Worm (Caenorhabditis elegans) whole organism, L2 larva: ENCODE results near the gene aptf-3.

ENCODE experiments used
- C34F6.9 ChIP-seq: fragments of 150-350 bp; optimal IDR thresholded peaks from 2 replicates; lab custom pipeline; 2014; ENCODE audit warnings: missing biosample characterization, missing genetic modification characterization
- F13H6.1 ChIP-seq: sonication (generic microtip); optimal IDR thresholded peaks from 2 replicates; lab custom pipeline; 2016; ENCODE audit warnings: missing genetic modification characterization, missing compliant biosample characterization
- R02D3.7 ChIP-seq: fragments of 150-350 bp; optimal IDR thresholded peaks from 2 replicates; lab custom pipeline; 2014; ENCODE audit warnings: missing biosample characterization, missing genetic modification characterization
- Y55F3AM.14 ChIP-seq: fragments of 200-800 bp; sonication (Bioruptor generic); optimal IDR thresholded peaks from 2 replicates; lab custom pipeline; 2018; ENCODE audit warnings: mild to moderate bottlenecking, missing genetic modification characterization, missing compliant biosample characterization
- ZK546.5 ChIP-seq: sonication (generic microtip); optimal IDR thresholded peaks from 2 replicates; lab custom pipeline; 2017; ENCODE audit warnings: missing biosample characterization, missing genetic modification characterization
- alr-1 ChIP-seq: fragments of 150-350 bp; optimal IDR thresholded peaks from 2 replicates; lab custom pipeline; 2014; ENCODE audit warnings: missing biosample characterization, missing genetic modification characterization
- aly-2 ChIP-seq: fragments of 150-350 bp; optimal IDR thresholded peaks from 2 replicates; lab custom pipeline; 2014; ENCODE audit warnings: missing biosample characterization, missing genetic modification characterization
- blmp-1 ChIP-seq: sonication (generic microtip); optimal IDR thresholded peaks from 2 replicates; lab custom pipeline; 2017; ENCODE audit warnings: missing genetic modification characterization, mild to moderate bottlenecking, missing compliant biosample characterization, antibody characterized with exemption, moderate library complexity; ENCODE audit not compliant: insufficient read depth
- ceh-82 ChIP-seq: fragments of 150-350 bp; optimal IDR thresholded peaks from 2 replicates; lab custom pipeline; 2014; ENCODE audit warnings: missing biosample characterization, missing genetic modification characterization
- crh-2 ChIP-seq: sonication (generic microtip); optimal IDR thresholded peaks from 2 replicates; lab custom pipeline; 2017; ENCODE audit warnings: missing biosample characterization, missing genetic modification characterization
- elt-1 ChIP-seq: fragments of 150-350 bp; optimal IDR thresholded peaks from 2 replicates; lab custom pipeline; 2014; ENCODE audit warnings: missing biosample characterization, missing genetic modification characterization
- elt-3 ChIP-seq: sonication (generic microtip); optimal IDR thresholded peaks from 2 replicates; lab custom pipeline; 2017; ENCODE audit warnings: missing biosample characterization, missing genetic modification characterization
- fos-1 ChIP-seq: fragments of 150-350 bp; optimal IDR thresholded peaks from 2 replicates; lab custom pipeline; 2014; ENCODE audit warnings: missing biosample characterization, missing genetic modification characterization
- gmeb-1 ChIP-seq: fragments of 150-350 bp; optimal IDR thresholded peaks from 2 replicates; lab custom pipeline; 2014; ENCODE audit warnings: missing biosample characterization, missing genetic modification characterization
- lin-11 ChIP-seq: fragments of 150-350 bp; sonication (generic microtip); optimal IDR thresholded peaks from 2 replicates; lab custom pipeline; 2014; ENCODE audit warnings: missing biosample characterization, missing genetic modification characterization, inconsistent platforms, mixed read lengths
- lin-13 ChIP-seq: fragments of 150-350 bp; optimal IDR thresholded peaks from 2 replicates; lab custom pipeline; 2014; ENCODE audit warnings: missing biosample characterization, missing genetic modification reagents, missing genetic modification characterization
- lin-39 ChIP-seq: fragments of 150-350 bp; optimal IDR thresholded peaks from 2 replicates; lab custom pipeline; 2014; ENCODE audit warnings: missing biosample characterization, missing genetic modification reagents, missing genetic modification characterization
- lsy-2 ChIP-seq, 2 experiments: fragments of 150-350 bp in 1 of 2; sonication (generic microtip) in 1 of 2; optimal IDR thresholded peaks; 2 replicates each; lab custom pipeline; 2014 to 2017; ENCODE audit warnings: missing biosample characterization in 2 of 2, missing genetic modification characterization in 2 of 2
- mab-5 ChIP-seq: fragments of 150-350 bp; optimal IDR thresholded peaks from 2 replicates; lab custom pipeline; 2014; ENCODE audit warnings: missing biosample characterization, missing genetic modification characterization
- mdl-1 ChIP-seq, 2 experiments: fragments of 150-350 bp in 1 of 2; sonication (generic microtip) in 1 of 2; optimal IDR thresholded peaks; 2 replicates each; lab custom pipeline; 2017; ENCODE audit warnings: missing biosample characterization in 2 of 2, missing genetic modification characterization in 2 of 2
- nhr-10 ChIP-seq: sonication (generic microtip); optimal IDR thresholded peaks from 2 replicates; lab custom pipeline; 2017; ENCODE audit warnings: missing biosample characterization, missing genetic modification characterization
- nhr-11 ChIP-seq: fragments of 150-350 bp; optimal IDR thresholded peaks from 2 replicates; lab custom pipeline; 2014; ENCODE audit warnings: missing biosample characterization, missing genetic modification characterization
- nhr-12 ChIP-seq: fragments of 150-350 bp; optimal IDR thresholded peaks from 2 replicates; lab custom pipeline; 2014; ENCODE audit warnings: missing biosample characterization, missing genetic modification characterization
- nhr-129 ChIP-seq: fragments of 150-350 bp; optimal IDR thresholded peaks from 2 replicates; lab custom pipeline; 2014; ENCODE audit warnings: missing biosample characterization, missing genetic modification characterization
- nhr-21 ChIP-seq: fragments of 150-350 bp; optimal IDR thresholded peaks from 2 replicates; lab custom pipeline; 2014; ENCODE audit warnings: missing biosample characterization, missing genetic modification characterization
- nhr-23 ChIP-seq: fragments of 150-350 bp; optimal IDR thresholded peaks from 2 replicates; lab custom pipeline; 2014; ENCODE audit warnings: missing biosample characterization, missing genetic modification reagents, missing genetic modification characterization
- nhr-237 ChIP-seq: fragments of 150-350 bp; optimal IDR thresholded peaks from 2 replicates; lab custom pipeline; 2014; ENCODE audit warnings: missing biosample characterization, missing genetic modification characterization
- nhr-6 ChIP-seq: fragments of 150-350 bp; optimal IDR thresholded peaks from 2 replicates; lab custom pipeline; 2014; ENCODE audit warnings: missing biosample characterization, missing genetic modification characterization
- nhr-77 ChIP-seq: fragments of 150-350 bp; optimal IDR thresholded peaks from 2 replicates; lab custom pipeline; 2014; ENCODE audit warnings: missing biosample characterization, missing genetic modification characterization
- peb-1 ChIP-seq: fragments of 150-350 bp; optimal IDR thresholded peaks from 2 replicates; lab custom pipeline; 2014; ENCODE audit warnings: missing biosample characterization, missing genetic modification characterization
- sma-3 ChIP-seq: sonication (generic microtip); optimal IDR thresholded peaks from 2 replicates; lab custom pipeline; 2016; ENCODE audit warnings: missing genetic modification reagents, missing genetic modification characterization, missing compliant biosample characterization
- sma-9 ChIP-seq, 2 experiments: fragments of 150-350 bp in 1 of 2; sonication (generic microtip) in 1 of 2; optimal IDR thresholded peaks; 2 replicates each; lab custom pipeline; 2014 to 2016; ENCODE audit warnings: missing genetic modification characterization in 2 of 2, mild to moderate bottlenecking in 1 of 2, missing biosample characterization in 1 of 2, missing compliant biosample characterization in 1 of 2, missing genetic modification reagents in 1 of 2, moderate library complexity in 1 of 2
- unc-55 ChIP-seq: fragments of 150-350 bp; sonication (generic microtip); optimal IDR thresholded peaks from 3 replicates; lab custom pipeline; 2014; ENCODE audit warnings: missing biosample characterization, missing genetic modification reagents, missing genetic modification characterization
- zag-1 ChIP-seq: fragments of 150-350 bp; optimal IDR thresholded peaks from 2 replicates; lab custom pipeline; 2014; ENCODE audit warnings: missing biosample characterization, missing genetic modification characterization
- ztf-11 ChIP-seq: sonication (generic microtip); optimal IDR thresholded peaks from 2 replicates; lab custom pipeline; 2017; ENCODE audit warnings: missing biosample characterization, missing genetic modification characterization
- ztf-4 ChIP-seq: fragments of 150-350 bp; optimal IDR thresholded peaks from 2 replicates; lab custom pipeline; 2014; ENCODE audit warnings: missing biosample characterization, missing genetic modification characterization

aptf-3 gene

DNA sequence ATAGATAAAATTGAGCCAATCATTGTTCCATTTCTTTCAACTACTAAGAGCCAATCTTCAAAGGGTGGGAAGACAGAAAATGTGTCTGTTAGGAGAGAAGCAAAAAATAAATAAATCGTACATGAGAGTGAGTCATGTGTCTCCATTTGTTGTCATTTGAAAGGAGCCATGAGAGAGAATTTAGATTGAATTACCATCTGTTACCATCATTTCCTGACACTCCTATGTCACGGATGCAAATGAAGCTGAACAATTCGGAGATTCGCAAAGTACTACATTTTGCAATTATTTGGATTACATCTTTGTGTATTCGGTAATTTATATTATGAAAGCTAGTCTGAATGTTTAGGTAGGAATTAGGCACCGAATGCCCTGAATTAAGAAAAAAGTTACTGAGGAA lies 5.5 kb upstream of the aptf-3 start:
- peak; percentile 16 for TF ChIP-seq lin-39 (tag; lab: Kevin White, UChicago)
- no peak for TF ChIP-seq mdl-1 (tag; optimal IDR thresholded peaks at IDR 0.05; lab: Kevin White, UChicago)
- TF ChIP-seq, all 48 proteins: peak for 1

DNA sequence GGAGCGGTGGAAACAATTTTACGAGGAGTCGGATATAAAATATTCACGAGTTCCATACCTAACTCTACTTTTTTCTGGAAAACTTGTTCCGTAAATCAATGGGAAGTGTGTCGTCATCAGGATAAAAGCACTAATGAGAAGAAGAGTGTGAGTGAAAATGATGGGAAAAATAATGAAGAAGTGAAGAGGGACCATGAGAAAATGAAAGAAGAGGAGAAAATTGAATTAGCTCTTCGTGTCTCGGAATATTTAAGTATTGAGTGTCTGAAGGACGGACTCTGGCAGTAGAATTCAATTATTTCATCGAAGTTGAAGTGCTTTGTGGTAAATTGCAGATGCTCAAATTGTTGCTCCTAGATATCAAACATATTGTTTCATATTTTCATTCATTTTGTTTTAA lies 4.8 kb upstream of the aptf-3 start:
- TF ChIP-seq blmp-1 = no peak
- TF ChIP-seq gmeb-1 (tag; lab: Kevin White, UChicago) = no peak
- no peak for TF ChIP-seq peb-1 (tag; lab: Kevin White, UChicago)
- TF ChIP-seq elt-3 = no peak
- no peak for TF ChIP-seq nhr-237 (tag; lab: Kevin White, UChicago)
- peak; percentile 38 for TF ChIP-seq sma-9 (GFP tag; optimal IDR thresholded peaks at IDR 0.05; lab: Kevin White, UChicago)
- no peak for TF ChIP-seq sma-9 (tag; optimal IDR thresholded peaks at IDR 0.05; lab: Kevin White, UChicago)
- no peak for TF ChIP-seq mdl-1 (tag; optimal IDR thresholded peaks at IDR 0.05; lab: Kevin White, UChicago)
- no peak for TF ChIP-seq ztf-11
- TF ChIP-seq C34F6.9 (tag; lab: Kevin White, UChicago) = peak; percentile 49
- TF ChIP-seq sma-3 = no peak
- no peak for TF ChIP-seq lin-11
- no peak for TF ChIP-seq alr-1 (tag; lab: Kevin White, UChicago)
- no peak for TF ChIP-seq R02D3.7 (tag; lab: Kevin White, UChicago)
- TF ChIP-seq lin-13 = no peak
- peak; percentile 17 for TF ChIP-seq unc-55 (GFP tag; lab: Kevin White, UChicago)
- TF ChIP-seq aly-2 (tag; lab: Kevin White, UChicago) = no peak
- peak; percentile 40 for TF ChIP-seq zag-1 (tag; lab: Kevin White, UChicago)
- TF ChIP-seq ZK546.5 (tag; lab: Kevin White, UChicago) = no peak
- TF ChIP-seq nhr-129 (tag; lab: Kevin White, UChicago) = no peak
- peak; percentile 35 for TF ChIP-seq crh-2 (tag; lab: Kevin White, UChicago)
- no peak for TF ChIP-seq nhr-23 (tag; lab: Kevin White, UChicago)
- TF ChIP-seq nhr-6 (tag; lab: Kevin White, UChicago) = no peak
- TF ChIP-seq ztf-4 = no peak
- TF ChIP-seq nhr-21 = no peak
- TF ChIP-seq lsy-2 (tag; optimal IDR thresholded peaks at IDR 0.05; lab: Kevin White, UChicago) = peak in 1 of 2 experiments; percentile 39
- no peak for TF ChIP-seq nhr-77 (tag; lab: Kevin White, UChicago)
- no peak for TF ChIP-seq nhr-12 (tag; lab: Kevin White, UChicago)

DNA sequence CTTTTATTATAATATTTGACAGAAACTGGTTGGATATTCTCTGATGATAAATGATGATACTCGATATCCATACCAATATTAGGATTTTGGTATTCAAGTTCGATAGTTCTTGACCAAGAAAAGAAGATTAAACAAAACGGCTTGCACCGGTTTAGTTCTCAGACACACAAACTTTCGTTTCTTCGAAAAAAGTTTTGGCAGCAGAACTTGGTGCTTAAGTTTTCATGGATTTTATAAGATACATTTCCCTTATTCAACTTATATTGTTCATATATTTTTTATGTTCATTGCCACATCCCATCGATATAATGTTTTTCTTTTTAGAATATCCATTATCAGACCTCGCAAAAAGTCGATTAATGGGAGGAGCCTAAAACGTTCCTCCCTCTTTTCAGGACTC lies 3.3 kb upstream of the aptf-3 start, which contains the start of gene aptf-4:
aptf-4 (plus strand) TSS at position 301 of the 400 bp plus-strand sequence.
- TF ChIP-seq zag-1 (tag; lab: Kevin White, UChicago) (no peak), unc-55 (GFP tag; lab: Kevin White, UChicago) (peak; percentile 26)

DNA sequence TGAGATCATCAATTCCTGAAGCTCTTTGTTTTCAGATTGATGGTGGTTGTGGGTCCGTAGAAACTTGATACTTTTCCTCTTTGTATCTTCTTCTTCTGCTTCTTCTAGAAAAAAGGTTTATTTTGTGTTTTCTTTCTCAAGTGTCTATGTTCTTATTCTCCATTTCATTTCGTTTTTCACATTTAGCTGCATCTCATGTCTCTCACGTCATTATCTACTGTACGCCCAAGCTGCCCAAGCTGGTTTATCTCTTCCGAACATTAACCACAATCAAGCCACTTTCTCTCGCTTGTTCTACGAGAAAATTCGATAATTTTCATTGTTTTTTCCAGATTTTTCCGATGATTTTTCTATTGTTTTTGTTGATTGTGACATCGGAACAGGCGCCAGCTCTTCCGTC lies 5.2 kb downstream of the aptf-3 start, which contains the start of gene F28C6.5:
F28C6.5 (plus strand) TSS at position 301 of the 400 bp plus-strand sequence.
- TF ChIP-seq sma-3 = no peak
- no peak for TF ChIP-seq Y55F3AM.14
- TF ChIP-seq aly-2 (tag; lab: Kevin White, UChicago) = no peak
- no peak for TF ChIP-seq fos-1 (tag; lab: Kevin White, UChicago)
- TF ChIP-seq nhr-23 (tag; lab: Kevin White, UChicago) = no peak
- TF ChIP-seq C34F6.9 (tag; lab: Kevin White, UChicago) = no peak
- no peak for TF ChIP-seq alr-1 (tag; lab: Kevin White, UChicago)
- TF ChIP-seq ztf-4 = no peak
- TF ChIP-seq nhr-10 (tag; lab: Kevin White, UChicago) = no peak
- TF ChIP-seq elt-1 (tag; lab: Kevin White, UChicago) = no peak
- TF ChIP-seq nhr-21 = no peak
- TF ChIP-seq nhr-237 (tag; lab: Kevin White, UChicago) = no peak
- TF ChIP-seq peb-1 (tag; lab: Kevin White, UChicago) = no peak
- no peak for TF ChIP-seq ceh-82
- TF ChIP-seq nhr-129 (tag; lab: Kevin White, UChicago) = no peak
- no peak for TF ChIP-seq F13H6.1

- TF ChIP-seq ztf-11 (no peak), fos-1 (tag; lab: Kevin White, UChicago) (no peak), nhr-12 (tag; lab: Kevin White, UChicago) (no peak), nhr-11 (tag; lab: Kevin White, UChicago) (no peak), gmeb-1 (tag; lab: Kevin White, UChicago) (no peak), nhr-21 (no peak), ZK546.5 (tag; lab: Kevin White, UChicago) (no peak), lin-39 (tag; lab: Kevin White, UChicago) (no peak), sma-3 (no peak), aly-2 (tag; lab: Kevin White, UChicago) (no peak), R02D3.7 (tag; lab: Kevin White, UChicago) (no peak), mab-5 (no peak)
Measured at ce11 chrII:8600165-8600564, 6.2 kb downstream of the aptf-3 start, which contains the start of gene pigg-1. TSS of gene pigg-1 (minus strand) at chrII:8600265.
